Worm (Caenorhabditis elegans) whole organism, late embryonic: ENCODE results near the gene anp-1.

Experiments
- F13H6.1 ChIP-seq: sonication (generic microtip); optimal IDR thresholded peaks from 2 replicates; lab custom pipeline; 2016; ENCODE audit warnings: missing genetic modification characterization, missing compliant biosample characterization
- ahr-1 ChIP-seq: sonication (generic microtip); optimal IDR thresholded peaks from 2 replicates; lab custom pipeline; 2016; ENCODE audit warnings: missing genetic modification characterization, missing compliant biosample characterization
- ama-1 ChIP-seq: fragments of 150-350 bp; optimal IDR thresholded peaks from 2 replicates; lab custom pipeline; 2014
- ceh-31 ChIP-seq: sonication (generic microtip); optimal IDR thresholded peaks from 2 replicates; lab custom pipeline; 2016; ENCODE audit warnings: missing genetic modification characterization, missing compliant biosample characterization
- fkh-6 ChIP-seq: sonication (generic microtip); optimal IDR thresholded peaks from 2 replicates; lab custom pipeline; 2016; ENCODE audit warnings: missing genetic modification characterization, missing compliant biosample characterization
- mec-3 ChIP-seq: sonication (generic microtip); optimal IDR thresholded peaks from 2 replicates; lab custom pipeline; 2016; ENCODE audit warnings: borderline replicate concordance, missing genetic modification characterization, missing compliant biosample characterization
- pha-4 ChIP-seq: fragments of 150-350 bp; optimal IDR thresholded peaks from 2 replicates; lab custom pipeline; 2018; ENCODE audit warnings: missing biosample characterization, missing genetic modification reagents, missing genetic modification characterization
- pqm-1 ChIP-seq: sonication (generic microtip); optimal IDR thresholded peaks from 2 replicates; lab custom pipeline; 2016; ENCODE audit warnings: missing genetic modification characterization, missing compliant biosample characterization
- syd-9 ChIP-seq: sonication (generic microtip); optimal IDR thresholded peaks from 2 replicates; lab custom pipeline; 2016; ENCODE audit warnings: mild to moderate bottlenecking, missing genetic modification characterization, moderate library complexity, missing compliant biosample characterization
- unc-86 ChIP-seq: sonication (generic microtip); optimal IDR thresholded peaks from 2 replicates; lab custom pipeline; 2016; ENCODE audit warnings: missing genetic modification characterization, missing compliant biosample characterization

DNA sequence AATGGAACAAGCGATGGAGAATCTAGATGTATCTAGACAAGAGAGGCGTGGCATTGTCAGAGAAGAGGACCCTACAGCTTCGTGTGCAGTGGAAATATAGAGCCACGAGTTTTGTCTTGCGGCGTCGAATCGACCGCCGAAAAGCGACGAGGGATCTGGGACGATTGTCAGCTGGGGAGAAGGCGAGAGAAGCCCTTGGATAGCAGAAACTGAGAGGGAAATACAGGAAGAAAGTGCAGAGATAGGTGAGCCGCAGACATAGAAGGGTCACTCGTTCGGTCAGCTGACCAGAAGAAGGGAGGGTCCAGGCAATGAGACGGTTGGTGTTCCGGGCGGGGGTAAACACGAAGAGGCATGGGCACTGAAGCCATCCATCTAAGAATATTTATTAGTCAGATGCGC, 44.8 kb upstream of the anp-1 start:
- peak; percentile 27 for TF ChIP-seq syd-9 (tag; lab: Kevin White, UChicago)
- TF ChIP-seq F13H6.1, result peak; percentile 63
- TF ChIP-seq ama-1 (lab: Kevin White, UChicago), result no peak
- no peak for TF ChIP-seq unc-86
- TF ChIP-seq pha-4 (tag; lab: Kevin White, UChicago), result no peak
- no peak for TF ChIP-seq mec-3 (tag; lab: Kevin White, UChicago)
- no peak for TF ChIP-seq ahr-1
- TF ChIP-seq ceh-31 (tag; lab: Kevin White, UChicago), result peak; percentile 76
- no peak for TF ChIP-seq pqm-1 (tag; lab: Kevin White, UChicago)
- TF ChIP-seq fkh-6, result no peak
